Worm (Caenorhabditis elegans) whole organism, young adult: ENCODE results near the gene gcy-29.

Experiments used
- C17E4.6 ChIP-seq: fragments of 200-800 bp; sonication (Bioruptor generic); IDR thresholded peaks from 2 replicates; pipeline ENCODE4 v1.3.6; 2022; ENCODE audit warnings: missing genetic modification reagents, missing genetic modification characterization, missing compliant biosample characterization
- F55B11.4 ChIP-seq: sonication (generic microtip); optimal IDR thresholded peaks from 2 replicates; lab custom pipeline; 2016; ENCODE audit warnings: missing compliant biosample characterization, missing genetic modification characterization, borderline replicate concordance; ENCODE audit not compliant: insufficient read depth
- ama-1 ChIP-seq, 3 experiments: fragments of 150-350 bp in 1 of 3; sonication (generic microtip) in 2 of 3; optimal IDR thresholded peaks; 2 replicates each; lab custom pipeline; 2014 to 2018; ENCODE audit warnings: missing biosample characterization in 2 of 3, missing genetic modification characterization in 2 of 3, missing genetic modification reagents in 2 of 3
- attf-3 ChIP-seq: fragments of 200-800 bp; sonication (Bioruptor generic); conservative IDR thresholded peaks from 2 replicates; pipeline ENCODE4 v1.3.6; 2022; ENCODE audit warnings: missing genetic modification reagents, missing genetic modification characterization, missing compliant biosample characterization
- ceh-40 ChIP-seq: fragments of 200-800 bp; sonication (Bioruptor generic); IDR thresholded peaks from 2 replicates; pipeline ENCODE4 v1.3.6; 2022; ENCODE audit warnings: missing genetic modification characterization, missing compliant biosample characterization
- chd-7 ChIP-seq: sonication (generic microtip); optimal IDR thresholded peaks from 2 replicates; lab custom pipeline; 2016; ENCODE audit warnings: mild to moderate bottlenecking, missing genetic modification characterization, moderate library complexity, missing compliant biosample characterization
- nfya-1 ChIP-seq: sonication (generic microtip); optimal IDR thresholded peaks from 2 replicates; lab custom pipeline; 2017; ENCODE audit warnings: antibody characterized with exemption, missing compliant biosample characterization, missing genetic modification characterization, borderline replicate concordance; ENCODE audit not compliant: insufficient read depth
- pha-4 ChIP-seq: fragments of 150-350 bp; sonication (generic microtip); optimal IDR thresholded peaks from 2 replicates; lab custom pipeline; 2014; ENCODE audit warnings: missing biosample characterization, missing genetic modification reagents, missing genetic modification characterization
- sea-2 ChIP-seq: fragments of 200-800 bp; sonication (Bioruptor generic); IDR thresholded peaks from 2 replicates; pipeline ENCODE4 v1.3.6; 2022; ENCODE audit warnings: missing genetic modification characterization, missing compliant biosample characterization
- snpc-1.3 ChIP-seq: sonication (generic microtip); optimal IDR thresholded peaks from 2 replicates; lab custom pipeline; 2017; ENCODE audit warnings: missing genetic modification characterization, mild to moderate bottlenecking, missing compliant biosample characterization, antibody characterized with exemption, moderate library complexity, missing genotype, missing genetic modification reagents; ENCODE audit not compliant: insufficient read depth
- somi-1 ChIP-seq: fragments of 200-800 bp; sonication (Bioruptor generic); optimal IDR thresholded peaks from 2 replicates; lab custom pipeline; 2018; ENCODE audit warnings: mild to moderate bottlenecking, missing genetic modification characterization, missing compliant biosample characterization

ce11 chrII:14522037-14522436 is 26.6 kb downstream of the gcy-29 start, which contains the start of gene btb-19:
- no peak for TF ChIP-seq nfya-1 (tag; lab: Kevin White, UChicago)
- no peak for TF ChIP-seq snpc-1.3 (tag; lab: Kevin White, UChicago)
- TF ChIP-seq sea-2 (GFP tag; lab: Robert Waterston, UW) = no peak
- no peak for TF ChIP-seq ama-1 (optimal IDR thresholded peaks at IDR 0.05; lab: Kevin White, UChicago)
- TF ChIP-seq ama-1 (GFP tag; optimal IDR thresholded peaks at IDR 0.05; lab: Kevin White, UChicago) = no peak
- no peak for TF ChIP-seq ceh-40 (GFP tag; lab: Robert Waterston, UW)
- TF ChIP-seq somi-1 = no peak
- TF ChIP-seq F55B11.4 (tag; lab: Kevin White, UChicago) = no peak
- no peak for TF ChIP-seq C17E4.6 (GFP tag; lab: Robert Waterston, UW)
- TF ChIP-seq attf-3 (GFP tag; lab: Robert Waterston, UW) = no peak
- no peak for TF ChIP-seq pha-4
- no peak for TF ChIP-seq chd-7 (tag; lab: Kevin White, UChicago)
